Worm (Caenorhabditis elegans) whole organism, L3 larva: ENCODE measurements around the gene F54B11.5.

ENCODE experiments used
- ZK546.5 ChIP-seq: sonication (generic microtip); optimal IDR thresholded peaks from 2 replicates; lab custom pipeline; 2017; ENCODE audit warnings: missing biosample characterization, missing genetic modification characterization
- aly-2 ChIP-seq: fragments of 150-350 bp; optimal IDR thresholded peaks from 2 replicates; lab custom pipeline; 2014; ENCODE audit warnings: missing biosample characterization, missing genetic modification characterization
- ama-1 ChIP-seq: fragments of 150-350 bp; optimal IDR thresholded peaks from 2 replicates; lab custom pipeline; 2018
- ceh-82 ChIP-seq: fragments of 150-350 bp; optimal IDR thresholded peaks from 2 replicates; lab custom pipeline; 2014; ENCODE audit warnings: missing biosample characterization, missing genetic modification characterization
- ceh-9 ChIP-seq: sonication (generic microtip); optimal IDR thresholded peaks from 2 replicates; lab custom pipeline; 2018; ENCODE audit warnings: missing biosample characterization, missing genetic modification characterization
- daf-12 ChIP-seq: fragments of 150-350 bp; optimal IDR thresholded peaks from 2 replicates; lab custom pipeline; 2014; ENCODE audit warnings: missing biosample characterization, missing genetic modification reagents, missing genetic modification characterization
- egl-5 ChIP-seq: fragments of 150-350 bp; optimal IDR thresholded peaks from 2 replicates; lab custom pipeline; 2017; ENCODE audit warnings: missing biosample characterization, missing genetic modification reagents, missing genetic modification characterization, inconsistent platforms
- elt-1 ChIP-seq: fragments of 150-350 bp; optimal IDR thresholded peaks from 2 replicates; lab custom pipeline; 2014; ENCODE audit warnings: missing biosample characterization, missing genetic modification characterization
- elt-2 ChIP-seq: sonication (generic microtip); optimal IDR thresholded peaks from 2 replicates; lab custom pipeline; 2016; ENCODE audit warnings: missing genetic modification reagents, mild to moderate bottlenecking, missing genetic modification characterization, missing compliant biosample characterization
- elt-3 ChIP-seq, 3 experiments: fragments of 150-350 bp in 1 of 3; sonication (generic microtip) in 2 of 3; optimal IDR thresholded peaks; 2 replicates in 2 of 3; 4 replicates in 1 of 3; lab custom pipeline; 2014 to 2017; ENCODE audit warnings: missing biosample characterization in 3 of 3, missing genetic modification characterization in 3 of 3
- eor-1 ChIP-seq, 2 experiments: fragments of 150-350 bp; optimal IDR thresholded peaks; 2 replicates each; lab custom pipeline; 2014 to 2018; ENCODE audit warnings: missing biosample characterization in 2 of 2, missing genetic modification characterization in 2 of 2
- fkh-10 ChIP-seq: sonication (generic microtip); optimal IDR thresholded peaks from 2 replicates; lab custom pipeline; 2017; ENCODE audit warnings: missing biosample characterization, missing genetic modification reagents, missing genetic modification characterization
- fos-1 ChIP-seq: fragments of 150-350 bp; optimal IDR thresholded peaks from 2 replicates; lab custom pipeline; 2014; ENCODE audit warnings: missing biosample characterization, missing genetic modification characterization
- hmg-11 ChIP-seq: sonication (generic microtip); optimal IDR thresholded peaks from 2 replicates; lab custom pipeline; 2016; ENCODE audit warnings: missing genetic modification characterization, missing compliant biosample characterization
- lin-15B ChIP-seq: fragments of 150-350 bp; optimal IDR thresholded peaks from 2 replicates; lab custom pipeline; 2014; ENCODE audit warnings: missing biosample characterization, missing genetic modification characterization
- lin-39 ChIP-seq: fragments of 150-350 bp; optimal IDR thresholded peaks from 2 replicates; lab custom pipeline; 2018; ENCODE audit warnings: missing biosample characterization, missing genetic modification reagents, missing genetic modification characterization
- lsy-12 ChIP-seq: sonication (generic microtip); optimal IDR thresholded peaks from 2 replicates; lab custom pipeline; 2016; ENCODE audit warnings: mild to moderate bottlenecking, missing genetic modification characterization, missing compliant biosample characterization
- mml-1 ChIP-seq: fragments of 150-350 bp; sonication (generic microtip); optimal IDR thresholded peaks from 3 replicates; lab custom pipeline; 2014; ENCODE audit warnings: missing biosample characterization, missing genetic modification characterization
- nhr-11 ChIP-seq: fragments of 150-350 bp; optimal IDR thresholded peaks from 2 replicates; lab custom pipeline; 2014; ENCODE audit warnings: missing biosample characterization, missing genetic modification characterization
- nhr-12 ChIP-seq: fragments of 150-350 bp; optimal IDR thresholded peaks from 2 replicates; lab custom pipeline; 2014; ENCODE audit warnings: missing biosample characterization, missing genetic modification characterization
- nhr-23 ChIP-seq: fragments of 150-350 bp; optimal IDR thresholded peaks from 2 replicates; lab custom pipeline; 2014; ENCODE audit warnings: missing biosample characterization, missing genetic modification reagents, missing genetic modification characterization
- nhr-237 ChIP-seq: fragments of 150-350 bp; optimal IDR thresholded peaks from 2 replicates; lab custom pipeline; 2014; ENCODE audit warnings: missing biosample characterization, missing genetic modification characterization
- nhr-67 ChIP-seq: fragments of 150-350 bp; optimal IDR thresholded peaks from 2 replicates; lab custom pipeline; 2014; ENCODE audit warnings: missing biosample characterization, missing genetic modification characterization
- nhr-76 ChIP-seq: fragments of 150-350 bp; sonication (generic microtip); optimal IDR thresholded peaks from 5 replicates; lab custom pipeline; 2014; ENCODE audit warnings: missing biosample characterization, missing genetic modification characterization
- nhr-77 ChIP-seq: fragments of 150-350 bp; optimal IDR thresholded peaks from 2 replicates; lab custom pipeline; 2014; ENCODE audit warnings: missing biosample characterization, missing genetic modification characterization
- pha-4 ChIP-seq: fragments of 150-350 bp; optimal IDR thresholded peaks from 2 replicates; lab custom pipeline; 2014; ENCODE audit warnings: missing biosample characterization, missing genetic modification reagents, missing genetic modification characterization
- pqm-1 ChIP-seq: fragments of 150-350 bp; optimal IDR thresholded peaks from 2 replicates; lab custom pipeline; 2017; ENCODE audit warnings: missing biosample characterization, missing genetic modification characterization, inconsistent platforms
- snpc-4 ChIP-seq: fragments of 150-350 bp; optimal IDR thresholded peaks from 2 replicates; lab custom pipeline; 2014; ENCODE audit warnings: missing biosample characterization, missing genetic modification characterization

The F54B11.5 gene

DNA sequence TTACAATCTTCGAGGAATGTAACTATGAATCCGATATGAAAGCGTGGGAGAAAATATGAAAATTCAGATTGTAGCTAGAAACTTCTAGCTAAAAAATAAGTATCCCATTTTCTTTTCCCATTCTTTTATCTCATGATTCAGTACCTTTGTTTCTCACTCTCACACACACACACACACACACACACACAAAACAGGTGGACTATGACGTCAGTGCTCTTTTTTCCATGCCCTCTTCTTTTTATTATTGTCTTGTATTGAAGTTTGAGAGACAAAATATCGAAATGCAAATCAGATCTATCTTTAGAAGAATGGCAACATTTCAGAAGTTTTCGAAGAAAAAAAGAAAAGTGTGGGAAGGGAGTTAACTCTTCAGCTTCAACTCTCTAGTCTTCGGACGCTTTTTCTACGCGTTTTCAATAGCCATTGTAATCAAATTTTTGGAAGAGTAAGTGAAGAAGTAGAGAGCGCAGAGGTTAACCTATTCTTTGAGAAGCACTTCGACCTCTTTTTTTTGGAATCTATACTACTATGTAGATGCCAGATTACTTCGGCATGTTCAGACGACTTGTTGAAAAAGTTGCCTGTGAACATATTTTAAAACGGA, 38.1 kb upstream of the F54B11.5 start:
- peak; percentile 19 for TF ChIP-seq fkh-10 (GFP tag; lab: Kevin White, UChicago)
- TF ChIP-seq nhr-67 (tag; lab: Kevin White, UChicago) = no peak
- TF ChIP-seq nhr-11 (tag; lab: Kevin White, UChicago) = no peak

DNA sequence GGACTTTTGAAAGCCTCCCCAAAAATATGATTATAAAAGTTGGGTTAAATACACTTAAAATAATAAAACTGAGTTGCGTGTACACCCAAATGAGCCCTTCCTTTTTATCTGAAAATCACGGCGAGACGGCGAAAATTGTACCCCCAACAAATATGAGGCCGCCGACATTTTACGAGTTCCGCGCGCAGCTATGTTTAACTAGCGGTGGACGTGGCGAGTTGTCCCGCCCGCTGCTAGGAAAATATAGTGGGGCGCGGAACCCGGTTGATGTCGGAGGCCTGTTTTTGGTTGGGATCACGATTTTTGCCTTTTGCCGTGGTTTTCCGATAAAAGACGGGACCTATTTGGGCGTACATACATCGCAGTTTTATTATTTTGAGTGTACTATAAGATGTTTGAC, 37.2 kb upstream of the F54B11.5 start:
- TF ChIP-seq snpc-4 (tag; lab: Kevin White, UChicago) (peak; percentile 48), lin-39 (tag; lab: Kevin White, UChicago) (no peak)
- TF ChIP-seq, all 47 proteins: peak for 1

DNA sequence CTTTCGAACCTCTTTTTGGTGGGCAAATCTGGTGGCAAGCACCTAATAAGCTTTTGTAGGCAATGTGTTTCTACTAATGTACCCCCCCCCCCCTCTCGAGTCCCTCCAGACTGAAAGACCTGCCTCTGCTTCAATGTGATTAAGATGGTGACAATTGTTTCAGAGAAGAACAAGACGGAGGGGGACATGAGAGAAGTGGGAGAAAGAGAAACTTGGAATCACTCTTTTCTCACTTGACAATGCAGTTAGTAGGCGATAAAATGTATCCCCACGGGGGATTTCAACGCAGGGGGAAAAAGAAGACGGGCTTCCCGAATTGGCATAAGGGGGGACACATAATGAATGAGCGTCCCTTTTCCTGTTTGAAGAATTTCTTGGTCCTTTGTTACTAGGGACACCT, 36.4 kb upstream of the F54B11.5 start:
- TF ChIP-seq egl-5 (tag; lab: Kevin White, UChicago) (peak; percentile 49), nhr-67 (tag; lab: Kevin White, UChicago) (no peak)

DNA sequence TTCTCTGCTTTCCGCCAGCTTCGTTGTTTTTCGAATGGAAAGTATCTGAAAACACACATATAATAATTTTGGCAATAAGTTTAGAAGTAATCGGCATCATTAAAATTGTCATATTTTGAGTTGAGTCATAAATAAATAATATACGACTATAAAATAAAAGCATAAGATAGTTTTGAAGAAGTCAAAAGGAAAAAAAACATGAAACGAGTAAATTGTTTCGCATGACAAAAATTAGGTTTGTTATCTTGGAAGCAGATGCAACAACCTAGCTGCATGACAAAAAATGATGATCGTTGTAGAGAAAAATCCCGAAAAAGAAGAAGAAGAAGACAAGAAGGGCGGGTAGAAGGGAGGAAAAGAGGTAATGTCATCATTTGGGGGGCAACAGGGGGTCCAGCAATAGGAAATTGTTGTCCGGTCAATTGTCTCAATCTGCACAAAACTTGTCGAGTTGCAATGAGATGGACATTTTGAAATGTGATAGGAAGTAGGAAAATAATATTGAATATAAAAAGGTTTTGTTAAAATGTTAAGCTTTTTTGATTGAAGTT, 35.3 kb upstream of the F54B11.5 start, which contains the start of gene nlg-1:
TSS of gene nlg-1 (minus strand) at position 51 of the 551 bp plus-strand sequence.
- TF ChIP-seq ZK546.5 (tag; lab: Kevin White, UChicago) = no peak
- no peak for TF ChIP-seq nhr-76 (tag; lab: Kevin White, UChicago)
- TF ChIP-seq daf-12 (tag; lab: Kevin White, UChicago) = no peak
- TF ChIP-seq fkh-10 (GFP tag; lab: Kevin White, UChicago) = peak; percentile 59
- no peak for TF ChIP-seq nhr-237 (tag; lab: Kevin White, UChicago)
- TF ChIP-seq, all 47 proteins: peak for 1

DNA sequence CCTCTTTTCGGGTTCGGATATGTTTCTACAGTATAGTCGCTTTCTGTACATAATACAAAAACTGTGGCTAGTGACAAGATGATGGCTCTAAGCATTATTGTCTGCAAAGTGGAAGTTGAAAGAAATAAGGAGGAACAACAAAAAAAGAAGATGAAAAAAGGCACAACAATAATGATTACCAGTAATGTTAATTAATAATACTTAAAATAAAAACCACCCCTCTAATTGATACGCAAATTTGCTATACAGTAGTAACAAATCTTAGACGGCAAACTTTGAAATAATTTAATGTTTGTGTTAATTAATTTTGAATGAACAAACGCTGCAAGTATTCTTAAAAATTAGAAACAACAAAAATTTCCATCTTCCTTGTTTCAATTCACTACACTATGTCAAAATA, 25.8 kb upstream of the F54B11.5 start, which contains the start of gene Y12A6A.1:
TSS of gene Y12A6A.1 (minus strand) at position 101 of the 400 bp plus-strand sequence.
- no peak for TF ChIP-seq mml-1 (tag; lab: Kevin White, UChicago)
- TF ChIP-seq daf-12 (tag; lab: Kevin White, UChicago) = no peak
- no peak for TF ChIP-seq egl-5 (tag; lab: Kevin White, UChicago)
- no peak for TF ChIP-seq nhr-23
- no peak for TF ChIP-seq aly-2 (tag; lab: Kevin White, UChicago)
- no peak for TF ChIP-seq lsy-12
- TF ChIP-seq hmg-11 (tag; lab: Kevin White, UChicago) = no peak
- TF ChIP-seq nhr-77 = no peak
- TF ChIP-seq lin-15B (tag; lab: Kevin White, UChicago) = no peak
- TF ChIP-seq elt-3 (tag; optimal IDR thresholded peaks at IDR 0.05; lab: Kevin White, UChicago) = no peak
- TF ChIP-seq nhr-67 (tag; lab: Kevin White, UChicago) = no peak
- TF ChIP-seq pha-4 = no peak
- no peak for TF ChIP-seq nhr-11 (tag; lab: Kevin White, UChicago)
- no peak for TF ChIP-seq fkh-10 (GFP tag; lab: Kevin White, UChicago)
- TF ChIP-seq fos-1 (tag; lab: Kevin White, UChicago) = no peak

DNA sequence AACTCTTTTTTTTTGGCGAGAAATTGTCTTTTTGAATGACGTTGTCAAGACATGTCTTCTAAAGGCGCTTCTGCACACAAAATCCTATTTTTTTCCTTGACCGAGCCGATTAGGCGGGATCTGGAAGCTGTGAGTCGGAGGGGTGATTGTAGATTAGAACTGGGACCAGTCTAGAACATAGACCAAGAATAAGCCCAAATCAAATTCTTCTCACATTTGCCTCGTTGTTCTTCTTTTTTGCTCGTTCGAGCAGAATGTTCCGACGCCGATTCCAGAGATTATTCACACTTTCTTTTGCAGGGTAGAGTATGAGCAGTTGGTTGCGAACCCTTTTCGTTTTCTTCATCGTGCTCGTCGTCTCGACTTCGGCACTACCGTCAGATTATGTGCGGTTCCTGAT, 22.7 kb upstream of the F54B11.5 start, which contains the start of gene nlp-53:
TSS of gene nlp-53 (plus strand) at position 301 of the 400 bp plus-strand sequence.
- no peak for TF ChIP-seq elt-2 (tag; lab: Kevin White, UChicago)
- TF ChIP-seq pqm-1 = no peak
- TF ChIP-seq ceh-9 (tag; lab: Kevin White, UChicago) = no peak
- TF ChIP-seq ceh-82 (tag; lab: Kevin White, UChicago) = no peak
- TF ChIP-seq fkh-10 (GFP tag; lab: Kevin White, UChicago) = no peak
- no peak for TF ChIP-seq elt-3 (tag; optimal IDR thresholded peaks at IDR 0.05; lab: Kevin White, UChicago)
- no peak for TF ChIP-seq nhr-77
- TF ChIP-seq nhr-12 (tag; lab: Kevin White, UChicago) = no peak
- no peak for TF ChIP-seq elt-1 (tag; lab: Kevin White, UChicago)
- TF ChIP-seq eor-1 (tag; optimal IDR thresholded peaks at IDR 0.05; lab: Kevin White, UChicago) = no peak
- TF ChIP-seq nhr-67 (tag; lab: Kevin White, UChicago) = no peak
- no peak for TF ChIP-seq lin-15B (tag; lab: Kevin White, UChicago)
- no peak for TF ChIP-seq nhr-11 (tag; lab: Kevin White, UChicago)
- TF ChIP-seq nhr-76 (tag; lab: Kevin White, UChicago) = no peak
- no peak for TF ChIP-seq ama-1 (lab: Kevin White, UChicago)
- no peak for TF ChIP-seq lin-39 (tag; lab: Kevin White, UChicago)
